Worm (Caenorhabditis elegans): ENCODE data around the gene Y49E10.16.
A peak's percentile ranks its signal among the peaks of the same experiment; 100 is the strongest.

Gene Y49E10.16

DNA sequence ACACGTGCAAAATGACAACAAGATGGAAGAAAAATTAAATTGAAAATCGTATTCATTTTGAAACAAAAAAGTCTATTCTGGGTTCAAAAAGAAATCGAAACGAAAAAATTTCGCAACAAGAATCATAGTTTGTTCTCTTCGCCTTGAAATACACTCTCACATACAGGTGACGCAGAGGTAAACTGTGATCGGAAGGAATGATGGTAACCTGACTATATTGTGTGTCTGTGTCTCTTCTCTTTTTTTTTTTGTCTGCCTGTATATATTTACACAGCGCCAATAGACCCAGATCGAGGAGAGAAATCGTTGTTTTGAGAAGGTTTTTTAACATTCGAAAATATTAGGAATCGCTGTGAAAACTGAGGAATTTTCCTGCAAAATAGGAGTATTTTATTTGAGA, 6.2 kb upstream of the Y49E10.16 start (continued):
- TF ChIP-seq egl-13 (tag; optimal IDR thresholded peaks at IDR 0.05), result no peak
- TF ChIP-seq elt-2 (tag; optimal IDR thresholded peaks at IDR 0.05), result no peak
- no peak for TF ChIP-seq ceh-90 (tag; optimal IDR thresholded peaks at IDR 0.05)
- TF ChIP-seq lin-39 (tag; optimal IDR thresholded peaks at IDR 0.05), result no peak
- TF ChIP-seq pqm-1 (tag; optimal IDR thresholded peaks at IDR 0.05), result no peak
- TF ChIP-seq unc-98 (GFP tag; IDR thresholded peaks at IDR 0.05), result no peak
- TF ChIP-seq Y116A8C.19 (tag; optimal IDR thresholded peaks at IDR 0.05; ENCODE audit: borderline replicate concordance), result no peak
- TF ChIP-seq C34B4.2 (tag; optimal IDR thresholded peaks at IDR 0.05), result no peak
- TF ChIP-seq ama-1 (optimal IDR thresholded peaks at IDR 0.05), result no peak
- TF ChIP-seq mab-9 (GFP tag; IDR thresholded peaks at IDR 0.05), result no peak
- TF ChIP-seq hlh-17 (GFP tag; optimal IDR thresholded peaks at IDR 0.05; ENCODE audit: borderline replicate concordance), result no peak
- no peak for TF ChIP-seq ceh-63 (GFP tag; optimal IDR thresholded peaks at IDR 0.05)
- TF ChIP-seq ceh-82 (tag; optimal IDR thresholded peaks at IDR 0.05), result no peak
- TF ChIP-seq ztf-11 (tag; optimal IDR thresholded peaks at IDR 0.05), result no peak
- no peak for TF ChIP-seq hlh-4 (tag; optimal IDR thresholded peaks at IDR 0.05)
- TF ChIP-seq F16B12.6 (tag; optimal IDR thresholded peaks at IDR 0.05), result no peak
- TF ChIP-seq jun-1 (tag; optimal IDR thresholded peaks at IDR 0.05), result peak; percentile 11
- no peak for TF ChIP-seq tbx-2 (tag; optimal IDR thresholded peaks at IDR 0.05)
- TF ChIP-seq pax-3 (tag; optimal IDR thresholded peaks at IDR 0.05), result no peak
- no peak for TF ChIP-seq lir-3 (tag; optimal IDR thresholded peaks at IDR 0.05; ENCODE audit: poor library complexity)
- no peak for TF ChIP-seq zip-4 (GFP tag; optimal IDR thresholded peaks at IDR 0.05)
- no peak for TF ChIP-seq swsn-7 (tag; optimal IDR thresholded peaks at IDR 0.05)
- TF ChIP-seq unc-130 (tag; optimal IDR thresholded peaks at IDR 0.05), result no peak
- TF ChIP-seq ceh-88 (GFP tag; IDR thresholded peaks at IDR 0.05), result no peak
- peak; percentile 27 for TF ChIP-seq efl-1 (optimal IDR thresholded peaks at IDR 0.05)
- peak; percentile 27 to 95 for TF ChIP-seq efl-1 (GFP tag; optimal IDR thresholded peaks at IDR 0.05 in 1 of 2)
- TF ChIP-seq pag-3 (tag; optimal IDR thresholded peaks at IDR 0.05; ENCODE audit: borderline replicate concordance, insufficient read depth), result no peak
- no peak for TF ChIP-seq ceh-8 (GFP tag; optimal IDR thresholded peaks at IDR 0.05)
- TF ChIP-seq snpc-4 (tag; optimal IDR thresholded peaks at IDR 0.05), result no peak
- no peak for TF ChIP-seq nhr-90 (tag; optimal IDR thresholded peaks at IDR 0.05; ENCODE audit: poor library complexity)
- peak in 1 of 2 experiments; percentile 57 for TF ChIP-seq lsy-2 (tag; optimal IDR thresholded peaks at IDR 0.05)
- TF ChIP-seq C16A3.4 (tag; optimal IDR thresholded peaks at IDR 0.05), result no peak
- TF ChIP-seq C04F5.9 (tag; optimal IDR thresholded peaks at IDR 0.05), result no peak
- no peak for TF ChIP-seq efl-3 (GFP tag; optimal IDR thresholded peaks at IDR 0.05)
- TF ChIP-seq zag-1 (tag; optimal IDR thresholded peaks at IDR 0.05), result no peak
- peak in 1 of 6 experiments; percentile 12 for TF ChIP-seq elt-3 (tag; optimal IDR thresholded peaks at IDR 0.05)
- TF ChIP-seq lin-15B (tag; optimal IDR thresholded peaks at IDR 0.05), result no peak
- TF ChIP-seq isw-1 (GFP tag; IDR thresholded peaks at IDR 0.05), result no peak
- TF ChIP-seq fkh-8 (tag; optimal IDR thresholded peaks at IDR 0.05), result no peak
- no peak for TF ChIP-seq nhr-11 (tag; optimal IDR thresholded peaks at IDR 0.05)
- TF ChIP-seq sox-4 (tag; optimal IDR thresholded peaks at IDR 0.05), result no peak
- no peak for TF ChIP-seq unc-86 (tag; optimal IDR thresholded peaks at IDR 0.05)
- TF ChIP-seq nhr-20 (tag; optimal IDR thresholded peaks at IDR 0.05), result peak; percentile 62
- no peak for TF ChIP-seq dsc-1 (tag; optimal IDR thresholded peaks at IDR 0.05)
- TF ChIP-seq sup-37 (GFP tag; optimal IDR thresholded peaks at IDR 0.05), result no peak
- no peak for TF ChIP-seq tlp-1 (tag; optimal IDR thresholded peaks at IDR 0.05)
- no peak for TF ChIP-seq egl-27 (tag; optimal IDR thresholded peaks at IDR 0.05)
- TF ChIP-seq vab-15 (tag; optimal IDR thresholded peaks at IDR 0.05), result no peak
